Worm (Caenorhabditis elegans) whole organism, L4 larva: ENCODE data around the gene T05A7.11.

Experiments used
- D1046.2 ChIP-seq: fragments of 200-800 bp; sonication (Bioruptor generic); IDR thresholded peaks from 2 replicates; pipeline ENCODE4 v1.3.6; 2022; ENCODE audit warnings: missing genetic modification characterization, missing compliant biosample characterization
- aly-2 ChIP-seq: sonication (generic microtip); optimal IDR thresholded peaks from 2 replicates; lab custom pipeline; 2018; ENCODE audit warnings: missing biosample characterization, missing genetic modification characterization
- daf-12 ChIP-seq: fragments of 150-350 bp; optimal IDR thresholded peaks from 2 replicates; lab custom pipeline; 2014; ENCODE audit warnings: missing biosample characterization, missing genetic modification reagents, missing genetic modification characterization
- nhr-10 ChIP-seq: fragments of 150-350 bp; optimal IDR thresholded peaks from 2 replicates; lab custom pipeline; 2014; ENCODE audit warnings: missing biosample characterization, missing genetic modification characterization
- nhr-11 ChIP-seq: fragments of 150-350 bp; optimal IDR thresholded peaks from 2 replicates; lab custom pipeline; 2014; ENCODE audit warnings: missing biosample characterization, missing genetic modification characterization
- nhr-111 ChIP-seq: fragments of 200-800 bp; sonication (Bioruptor generic); optimal IDR thresholded peaks from 2 replicates; lab custom pipeline; 2018; ENCODE audit warnings: mild to moderate bottlenecking, missing genetic modification characterization, missing compliant biosample characterization
- pha-4 ChIP-seq, 2 experiments: fragments of 150-350 bp in 1 of 2; fragments of 200-800 bp in 1 of 2; sonication (Bioruptor generic) in 1 of 2; IDR thresholded peaks in 1 of 2; optimal IDR thresholded peaks in 1 of 2; 2 replicates each; pipeline versions ENCODE4 v1.3.6 to Lab custom; 2014 to 2022; ENCODE audit warnings: missing genetic modification characterization in 2 of 2, missing genetic modification reagents in 2 of 2, missing biosample characterization in 1 of 2, missing compliant biosample characterization in 1 of 2

ce11 chrII:4673670-4674069, 8.4 kb upstream of the T05A7.11 start:
- TF ChIP-seq daf-12 (tag; lab: Kevin White, UChicago) (no peak), D1046.2 (GFP tag; lab: Robert Waterston, UW) (no peak), nhr-11 (no peak), nhr-111 (GFP tag; lab: Kevin White, UChicago) (no peak), aly-2 (tag; lab: Kevin White, UChicago) (no peak), pha-4 (GFP tag; IDR thresholded peaks at IDR 0.05; lab: Robert Waterston, UW) (no peak), pha-4 (tag; optimal IDR thresholded peaks at IDR 0.05; lab: Kevin White, UChicago) (no peak), nhr-10 (tag; lab: Kevin White, UChicago) (no peak)
